Fruit fly (Drosophila melanogaster): ENCODE data around the gene Ndc80.

Gene Ndc80

DNA sequence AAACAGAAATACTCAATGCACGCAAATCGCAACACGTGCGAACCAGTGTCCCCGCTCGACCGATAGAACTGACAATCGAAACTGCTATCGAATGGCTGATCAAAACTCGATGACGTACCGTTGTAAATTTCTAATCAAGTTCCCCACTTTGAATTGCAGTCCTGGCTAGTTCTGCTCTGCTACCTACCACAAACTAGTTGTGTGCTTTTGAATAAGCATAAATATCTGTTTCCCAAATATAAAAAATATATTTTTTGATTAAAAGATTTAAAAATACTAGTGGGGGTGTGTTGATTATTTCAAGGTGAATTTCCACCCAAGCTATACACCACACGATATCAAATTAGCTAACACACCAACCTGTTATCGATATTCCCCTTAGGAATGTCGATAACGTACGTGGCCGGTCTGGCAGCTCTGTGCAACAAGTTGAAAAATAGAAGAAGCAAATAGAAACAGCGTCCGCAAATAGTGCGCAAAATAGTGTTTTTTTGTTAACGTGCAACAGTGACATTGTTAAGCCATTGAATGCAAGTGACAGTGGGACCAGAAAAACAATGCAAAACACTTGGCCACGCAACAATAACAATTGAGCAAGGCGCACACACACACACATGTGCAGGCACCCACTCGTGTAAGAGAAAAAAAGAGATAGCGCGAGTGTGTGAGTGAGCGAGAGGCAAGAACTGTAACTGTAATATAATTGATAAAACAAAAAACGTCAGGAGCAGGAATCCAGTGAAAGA is 12.6 kb upstream of the Ndc80 start, which contains the start of the genes CG2691 and NFAT:
CG2691 (minus strand) TSS at position 75 of the 746 bp plus-strand sequence.
NFAT (plus strand) TSS at position 412 of the 746 bp plus-strand sequence.
- TF ChIP-seq topi (GFP tag; optimal IDR thresholded peaks at IDR 0.05): peak; percentile 1
- peak; percentile 13 for TF ChIP-seq CG1621 (tag; optimal IDR thresholded peaks at IDR 0.05)
- TF ChIP-seq fd85E (GFP tag; optimal IDR thresholded peaks at IDR 0.05): no peak
- TF ChIP-seq pdm3 (GFP tag; optimal IDR thresholded peaks at IDR 0.05): no peak
- no peak for TF ChIP-seq Smox (GFP tag; optimal IDR thresholded peaks at IDR 0.05)
- peak; percentile 50 for TF ChIP-seq CG9139 (GFP tag; optimal IDR thresholded peaks at IDR 0.05)
- TF ChIP-seq Ets96B (tag; optimal IDR thresholded peaks at IDR 0.05): peak; percentile 22
- TF ChIP-seq Eip93F (GFP tag; optimal IDR thresholded peaks at IDR 0.05): peak; percentile 30
- TF ChIP-seq ss (GFP tag; optimal IDR thresholded peaks at IDR 0.05): peak; percentile 49 to 59
- no peak for TF ChIP-seq Met (GFP tag; optimal IDR thresholded peaks at IDR 0.05)
- TF ChIP-seq CG31627 (GFP tag; optimal IDR thresholded peaks at IDR 0.05): no peak
- TF ChIP-seq CG6792 (GFP tag; optimal IDR thresholded peaks at IDR 0.05): no peak
- no peak for TF ChIP-seq CG10631 (GFP tag; optimal IDR thresholded peaks at IDR 0.05)
- TF ChIP-seq Lpt (GFP tag; optimal IDR thresholded peaks at IDR 0.05): peak; percentile 43
- peak; percentile 44 for TF ChIP-seq vri (GFP tag; optimal IDR thresholded peaks at IDR 0.05)
- peak; percentile 50 for TF ChIP-seq fkh (GFP tag; optimal IDR thresholded peaks at IDR 0.05)
- TF ChIP-seq CG11902 (GFP tag; optimal IDR thresholded peaks at IDR 0.05): no peak
- TF ChIP-seq Eip75B (GFP tag; optimal IDR thresholded peaks at IDR 0.05): peak; percentile 20
- no peak for TF ChIP-seq dac (GFP tag; optimal IDR thresholded peaks at IDR 0.05)
- peak; percentile 59 for TF ChIP-seq Sox14 (GFP tag; optimal IDR thresholded peaks at IDR 0.05)
- no peak for TF ChIP-seq CG10669 (GFP tag; optimal IDR thresholded peaks at IDR 0.05)
- TF ChIP-seq esn (GFP tag; optimal IDR thresholded peaks at IDR 0.05): peak; percentile 39
- peak; percentile 73 for TF ChIP-seq Eip78C (GFP tag)
- TF ChIP-seq Gug (GFP tag; IDR thresholded peaks at IDR 0.05): no peak
- TF ChIP-seq CG6808 (GFP tag; optimal IDR thresholded peaks at IDR 0.05): peak; percentile 23
- no peak for TF ChIP-seq CG11762 (GFP tag; optimal IDR thresholded peaks at IDR 0.05; ENCODE audit: insufficient read depth)
- TF ChIP-seq CG3919 (GFP tag; optimal IDR thresholded peaks at IDR 0.05): peak; percentile 10
- TF ChIP-seq CG6163 (GFP tag; IDR thresholded peaks at IDR 0.05): 0 out of 3 replicates have a peak, but pooled peaks have one; percentile 21
- TF ChIP-seq achi (GFP tag; optimal IDR thresholded peaks at IDR 0.05): no peak
- peak; percentile 29 for TF ChIP-seq CG6276 (GFP tag; optimal IDR thresholded peaks at IDR 0.05)
- TF ChIP-seq dsx (GFP tag; optimal IDR thresholded peaks at IDR 0.05; ENCODE audit: poor library complexity, severe bottlenecking): no peak
- TF ChIP-seq lz (GFP tag; optimal IDR thresholded peaks at IDR 0.05): no peak

DNA sequence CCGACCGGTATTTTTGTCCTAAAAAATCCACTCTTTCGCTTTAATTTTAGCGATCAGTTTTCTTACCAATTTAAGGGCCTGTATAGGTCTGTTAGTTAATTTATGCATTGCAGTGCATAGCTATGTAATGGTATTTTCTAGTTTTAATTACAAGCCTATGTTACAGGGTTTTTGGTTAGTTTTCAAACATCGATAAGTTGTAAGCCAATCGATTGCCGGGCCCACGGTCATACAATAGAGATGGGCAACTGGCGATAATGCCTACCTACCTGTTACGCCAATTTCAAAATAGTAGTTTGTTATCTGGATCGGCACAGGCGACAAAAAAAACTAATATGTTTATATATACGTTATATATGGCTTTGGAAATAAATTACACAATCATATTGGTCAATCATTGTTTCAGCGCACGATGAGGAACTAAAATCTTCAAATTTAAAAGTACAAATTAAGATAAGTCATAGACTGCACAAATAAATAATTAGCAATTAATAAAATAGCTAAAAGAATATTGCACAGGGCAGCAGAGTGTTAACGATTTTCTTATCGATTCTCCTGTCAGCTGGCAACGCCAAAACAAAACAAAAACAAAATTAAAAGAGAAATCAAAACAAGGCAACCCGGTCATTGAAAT is 4.7 kb upstream of the Ndc80 start, which contains the start of the genes tth and Tango2:
tth (minus strand) TSS at position 170 of the 634 bp plus-strand sequence.
Tango2 (plus strand) TSS at position 573 of the 634 bp plus-strand sequence.
- TF ChIP-seq CG6854 (GFP tag; optimal IDR thresholded peaks at IDR 0.05) (no peak), CG32006 (GFP tag; optimal IDR thresholded peaks at IDR 0.05) (peak; percentile 87), CG34406 (GFP tag; optimal IDR thresholded peaks at IDR 0.05) (peak; percentile 70), svp (GFP tag) (peak; percentile 94), eg (GFP tag; IDR thresholded peaks at IDR 0.05) (peak; percentile 83), CG16779 (tag; optimal IDR thresholded peaks at IDR 0.05) (no peak), lz (GFP tag; optimal IDR thresholded peaks at IDR 0.05) (peak; percentile 92), Eip75B (GFP tag; optimal IDR thresholded peaks at IDR 0.05) (peak; percentile 84), OdsH (GFP tag; optimal IDR thresholded peaks at IDR 0.05) (peak; percentile 87), Eip93F (GFP tag; optimal IDR thresholded peaks at IDR 0.05) (peak; percentile 85), net (GFP tag; optimal IDR thresholded peaks at IDR 0.05) (peak; percentile 77), dac (GFP tag; optimal IDR thresholded peaks at IDR 0.05) (no peak), Met (GFP tag; optimal IDR thresholded peaks at IDR 0.05) (peak; percentile 86), CG31627 (GFP tag; optimal IDR thresholded peaks at IDR 0.05) (peak; percentile 91), Ets21C (GFP tag; optimal IDR thresholded peaks at IDR 0.05) (peak; percentile 80), CG11294 (GFP tag; IDR thresholded peaks at IDR 0.05) (peak; percentile 58), Hr38 (GFP tag; optimal IDR thresholded peaks at IDR 0.05) (no peak), spab (GFP tag; optimal IDR thresholded peaks at IDR 0.05) (no peak), Lpt (GFP tag; optimal IDR thresholded peaks at IDR 0.05) (peak; percentile 71), Sox15 (GFP tag; optimal IDR thresholded peaks at IDR 0.05) (peak; percentile 76), cyc (GFP tag; optimal IDR thresholded peaks at IDR 0.05) (peak; percentile 79), CG9139 (GFP tag; optimal IDR thresholded peaks at IDR 0.05) (no peak), acj6 (GFP tag; optimal IDR thresholded peaks at IDR 0.05) (peak; percentile 89), Smox (GFP tag; optimal IDR thresholded peaks at IDR 0.05) (peak; percentile 90), CG8319 (GFP tag; optimal IDR thresholded peaks at IDR 0.05) (peak; percentile 38), fkh (GFP tag; optimal IDR thresholded peaks at IDR 0.05) (peak; percentile 29)
